Fruit fly (Drosophila melanogaster): ENCODE data around the gene glec.

glec gene

dm6 chr3R:21825775-21826558 is 30.1 kb downstream of the glec start (continued):
- no peak for TF ChIP-seq odd (GFP tag; optimal IDR thresholded peaks at IDR 0.05)
- TF ChIP-seq CG6813 (GFP tag; optimal IDR thresholded peaks at IDR 0.05), result no peak
- no peak for TF ChIP-seq Poxn (GFP tag; IDR thresholded peaks at IDR 0.05)
- TF ChIP-seq wor (GFP tag; IDR thresholded peaks at IDR 0.05), result no peak
- no peak for TF ChIP-seq CG30431 (GFP tag; optimal IDR thresholded peaks at IDR 0.05)
- TF ChIP-seq CG6683 (GFP tag; optimal IDR thresholded peaks at IDR 0.05), result no peak
- no peak for TF ChIP-seq Ets65A (GFP tag)
- TF ChIP-seq CG33213 (GFP tag; optimal IDR thresholded peaks at IDR 0.05), result no peak
- no peak for TF ChIP-seq slbo (GFP tag; IDR thresholded peaks at IDR 0.05)
- TF ChIP-seq rib (GFP tag; IDR thresholded peaks at IDR 0.05), result no peak
- peak; percentile 10 for TF ChIP-seq CG14710 (tag; optimal IDR thresholded peaks at IDR 0.05)
- peak; percentile 63 for TF ChIP-seq sens (GFP tag)
- TF ChIP-seq pum (GFP tag; optimal IDR thresholded peaks at IDR 0.05), result no peak
- 0 out of 2 replicates have a peak, but pooled peaks have one; percentile 17 for TF ChIP-seq CG31441 (GFP tag; IDR thresholded peaks at IDR 0.05)
- TF ChIP-seq CG32532 (GFP tag; IDR thresholded peaks at IDR 0.05), result no peak
- TF ChIP-seq CG42726 (GFP tag; IDR thresholded peaks at IDR 0.05; ENCODE audit: partially characterized antibody), result no peak
- no peak for TF ChIP-seq CG10543 (GFP tag; optimal IDR thresholded peaks at IDR 0.05)

- peak; percentile 18 for TF ChIP-seq D19A (tag; optimal IDR thresholded peaks at IDR 0.05)
- TF ChIP-seq tgo (GFP tag; IDR thresholded peaks at IDR 0.05), result no peak
- 0 out of 3 replicates have a peak, but pooled peaks have one; percentile 28 for TF ChIP-seq zfh1 (GFP tag; IDR thresholded peaks at IDR 0.05)
- TF ChIP-seq stwl (tag; optimal IDR thresholded peaks at IDR 0.05), result peak; percentile 36
- TF ChIP-seq tap (tag; optimal IDR thresholded peaks at IDR 0.05), result peak; percentile 26
- no peak for TF ChIP-seq CG4820 (GFP tag; optimal IDR thresholded peaks at IDR 0.05)
- no peak for TF ChIP-seq TFAM (GFP tag; optimal IDR thresholded peaks at IDR 0.05)
- peak; percentile 18 for TF ChIP-seq CG11504 (tag; optimal IDR thresholded peaks at IDR 0.05)
- TF ChIP-seq CG1603 (tag; optimal IDR thresholded peaks at IDR 0.05), result peak; percentile 2
- peak; percentile 93 for TF ChIP-seq CG15696 (tag; optimal IDR thresholded peaks at IDR 0.05)
- TF ChIP-seq trem (tag; optimal IDR thresholded peaks at IDR 0.05), result peak; percentile 53
- peak; percentile 26 for TF ChIP-seq CG7271 (tag; optimal IDR thresholded peaks at IDR 0.05)
- no peak for TF ChIP-seq otp (GFP tag; IDR thresholded peaks at IDR 0.05)
- peak; percentile 55 for TF ChIP-seq CG10979 (tag; optimal IDR thresholded peaks at IDR 0.05)
- no peak for TF ChIP-seq Gug (GFP tag; IDR thresholded peaks at IDR 0.05)
- peak; percentile 37 for TF ChIP-seq dmrt99B (tag; optimal IDR thresholded peaks at IDR 0.05)
- peak; percentile 50 for TF ChIP-seq CG10267 (tag; optimal IDR thresholded peaks at IDR 0.05)
- TF ChIP-seq CG14710 (tag; optimal IDR thresholded peaks at IDR 0.05), result peak; percentile 79
- peak; percentile 67 for TF ChIP-seq Xrp1 (GFP tag; IDR thresholded peaks at IDR 0.05)
- no peak for TF ChIP-seq D (optimal IDR thresholded peaks at IDR 0.05)
- peak; percentile 64 for TF ChIP-seq D (GFP tag; optimal IDR thresholded peaks at IDR 0.05)
- TF ChIP-seq CG6813 (GFP tag; optimal IDR thresholded peaks at IDR 0.05), result peak; percentile 44
- peak; percentile 35; the same call in 1 of the 2 replicates for TF ChIP-seq chm (GFP tag; IDR thresholded peaks at IDR 0.05)
- peak; percentile 70 for TF ChIP-seq CG33557 (GFP tag; optimal IDR thresholded peaks at IDR 0.05)
- TF ChIP-seq CG9727 (GFP tag; optimal IDR thresholded peaks at IDR 0.05), result peak; percentile 56
- TF ChIP-seq CG2712 (tag; optimal IDR thresholded peaks at IDR 0.05), result peak; percentile 0
- peak; percentile 25 for TF ChIP-seq ac (GFP tag; optimal IDR thresholded peaks at IDR 0.05)
- peak; percentile 36 for TF ChIP-seq fd64A (GFP tag; optimal IDR thresholded peaks at IDR 0.05)
- TF ChIP-seq fd96Cb (tag; optimal IDR thresholded peaks at IDR 0.05), result peak; percentile 27
- peak; percentile 81 for TF ChIP-seq MTF-1 (GFP tag; optimal IDR thresholded peaks at IDR 0.05; ENCODE audit: borderline replicate concordance)
- TF ChIP-seq CG8924 (tag; optimal IDR thresholded peaks at IDR 0.05), result peak; percentile 22
- TF ChIP-seq CG6689 (GFP tag; IDR thresholded peaks at IDR 0.05), result no peak
- TF ChIP-seq en (GFP tag; optimal IDR thresholded peaks at IDR 0.05), result no peak
- no peak for TF ChIP-seq CG7928 (GFP tag; optimal IDR thresholded peaks at IDR 0.05)
Observed at dm6 chr3R:21825140-21825539, 30.9 kb downstream of the glec start.
